Fruit fly (Drosophila melanogaster) whole organism, adult: ENCODE data around the gene Mcm5.

ENCODE experiments used
- CG11617 ChIP-seq: fragments of 200-800 bp; sonication (Bioruptor generic); optimal IDR thresholded peaks from 2 replicates; lab custom pipeline; 2017; ENCODE audit warnings: mild to moderate bottlenecking, missing biosample characterization, missing genetic modification reagents, missing genetic modification characterization
- CG12768 ChIP-seq: fragments of 200-800 bp; sonication (Bioruptor generic); optimal IDR thresholded peaks from 2 replicates; lab custom pipeline; 2017; ENCODE audit warnings: missing biosample characterization, missing genetic modification characterization, mild to moderate bottlenecking, moderate library complexity, missing genetic modification reagents
- CG14711 ChIP-seq: fragments of 200-800 bp; sonication (Bioruptor generic); optimal IDR thresholded peaks from 2 replicates; lab custom pipeline; 2018; ENCODE audit warnings: missing biosample characterization, mild to moderate bottlenecking, missing genetic modification characterization, moderate library complexity
- CG1620 ChIP-seq: fragments of 200-800 bp; sonication (Bioruptor generic); optimal IDR thresholded peaks from 2 replicates; lab custom pipeline; 2016; ENCODE audit warnings: missing biosample characterization, missing genetic modification characterization
- CG33017 ChIP-seq: fragments of 200-800 bp; sonication (Bioruptor generic); optimal IDR thresholded peaks from 2 replicates; lab custom pipeline; 2018; ENCODE audit warnings: missing biosample characterization, mild to moderate bottlenecking, missing genetic modification characterization, moderate library complexity
- CG5204 ChIP-seq: fragments of 200-800 bp; sonication (Bioruptor generic); optimal IDR thresholded peaks from 2 replicates; lab custom pipeline; 2016; ENCODE audit warnings: missing biosample characterization, missing genetic modification characterization
- CG7045 ChIP-seq: fragments of 200-800 bp; sonication (Bioruptor generic); optimal IDR thresholded peaks from 2 replicates; lab custom pipeline; 2017; ENCODE audit warnings: missing biosample characterization, mild to moderate bottlenecking, missing genetic modification characterization
- CG7101 ChIP-seq: fragments of 200-800 bp; sonication (Bioruptor generic); optimal IDR thresholded peaks from 2 replicates; lab custom pipeline; 2018; ENCODE audit warnings: missing biosample characterization, mild to moderate bottlenecking, missing genetic modification characterization, moderate library complexity
- Clk ChIP-seq: fragments of 200-800 bp; sonication (Bioruptor generic); optimal IDR thresholded peaks from 2 replicates; lab custom pipeline; 2017; ENCODE audit warnings: missing biosample characterization, missing genetic modification characterization
- Crg-1 ChIP-seq: fragments of 200-800 bp; sonication (Bioruptor generic); optimal IDR thresholded peaks from 2 replicates; lab custom pipeline; 2016; ENCODE audit warnings: missing biosample characterization, missing genetic modification characterization
- Hr96 ChIP-seq: fragments of 200-800 bp; sonication (Bioruptor generic); optimal IDR thresholded peaks from 2 replicates; lab custom pipeline; 2016; ENCODE audit warnings: missing biosample characterization, missing genetic modification characterization
- Mnt ChIP-seq: fragments of 200-800 bp; sonication (Bioruptor generic); optimal IDR thresholded peaks from 2 replicates; lab custom pipeline; 2016; ENCODE audit warnings: missing biosample characterization, mild to moderate bottlenecking, missing genetic modification characterization
- bab1 ChIP-seq: fragments of 200-800 bp; sonication (Bioruptor generic); optimal IDR thresholded peaks from 3 replicates; lab custom pipeline; 2019; ENCODE audit warnings: missing biosample characterization, mild to moderate bottlenecking, missing genetic modification characterization, moderate library complexity
- cic ChIP-seq: fragments of 200-800 bp; sonication (Bioruptor generic); optimal IDR thresholded peaks from 2 replicates; lab custom pipeline; 2017; ENCODE audit warnings: missing biosample characterization, mild to moderate bottlenecking, missing genetic modification characterization, moderate library complexity
- cnc ChIP-seq, 2 experiments: fragments of >200 bp; optimal IDR thresholded peaks; 2 replicates each; lab custom pipeline; 2017
- kay ChIP-seq: fragments of 200-800 bp; sonication (Bioruptor generic); peaks from one replicate; lab custom pipeline; 2016; ENCODE audit warnings: missing biosample characterization, missing genetic modification characterization, borderline replicate concordance
- ovo ChIP-seq: fragments of 200-800 bp; sonication (Bioruptor generic); optimal IDR thresholded peaks from 2 replicates; lab custom pipeline; 2016; ENCODE audit warnings: missing biosample characterization, missing genetic modification characterization
- pad ChIP-seq: fragments of 200-800 bp; sonication (Bioruptor generic); optimal IDR thresholded peaks from 3 replicates; lab custom pipeline; 2017; ENCODE audit warnings: missing biosample characterization, missing genetic modification characterization, mild to moderate bottlenecking, moderate library complexity, missing genetic modification reagents
- tj ChIP-seq: fragments of 200-800 bp; sonication (Bioruptor generic); optimal IDR thresholded peaks from 3 replicates; lab custom pipeline; 2017; ENCODE audit warnings: missing biosample characterization, mild to moderate bottlenecking, missing genetic modification characterization, moderate library complexity
- toe ChIP-seq: fragments of 200-800 bp; sonication (Bioruptor generic); optimal IDR thresholded peaks from 2 replicates; lab custom pipeline; 2016; ENCODE audit warnings: missing biosample characterization, missing genetic modification characterization

Gene Mcm5

DNA sequence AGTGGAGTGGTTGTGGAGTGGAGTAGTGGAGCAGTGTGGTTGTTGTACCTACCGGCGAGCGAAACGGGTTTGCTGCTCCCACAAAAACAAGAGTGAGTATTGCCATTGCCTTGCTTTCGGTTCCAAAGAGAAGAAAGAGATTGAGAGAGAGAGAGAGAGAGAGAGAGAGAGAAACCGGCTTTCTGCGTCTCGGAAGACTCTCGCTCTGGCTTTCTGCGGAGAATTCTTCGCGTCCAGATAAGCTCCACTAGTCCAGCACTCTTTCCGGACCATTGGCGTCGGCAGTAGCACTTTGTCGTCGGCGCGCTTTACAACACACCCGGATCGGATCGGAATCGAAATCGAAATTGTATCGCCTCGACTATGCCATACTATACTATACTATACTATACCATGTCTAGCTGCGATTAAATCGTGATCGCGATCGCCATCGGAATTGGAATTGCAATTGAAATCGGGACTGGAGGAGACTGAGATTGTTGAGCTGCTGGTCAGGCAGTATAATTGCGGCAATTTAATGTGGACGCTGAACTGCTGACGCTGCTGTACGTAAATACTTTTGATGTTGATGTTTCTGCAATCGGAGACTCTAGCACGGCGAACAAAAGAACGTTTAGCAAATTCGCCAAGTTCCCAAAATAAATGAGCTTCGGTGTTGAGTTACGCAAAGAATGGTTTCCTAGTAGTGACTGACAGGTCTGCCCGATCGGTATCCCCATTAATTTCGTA is 38.6 kb downstream of the Mcm5 start, which contains the start of gene Cad86C:
Cad86C (plus strand) TSS at position 284 of the 729 bp plus-strand sequence.
- TF ChIP-seq Crg-1 (GFP tag; lab: Kevin White, UChicago), result no peak
- TF ChIP-seq CG7045 (GFP tag; lab: Kevin White, UChicago), result peak; percentile 10
- TF ChIP-seq tj (GFP tag; lab: Kevin White, UChicago), result peak; percentile 94
- TF ChIP-seq bab1, result peak; percentile 51
- no peak for TF ChIP-seq CG7101 (tag; lab: Kevin White, UChicago)
- no peak for TF ChIP-seq cnc (optimal IDR thresholded peaks at IDR 0.05; lab: Kevin White, UChicago)
- TF ChIP-seq CG12768 (GFP tag; lab: Kevin White, UChicago), result no peak

DNA sequence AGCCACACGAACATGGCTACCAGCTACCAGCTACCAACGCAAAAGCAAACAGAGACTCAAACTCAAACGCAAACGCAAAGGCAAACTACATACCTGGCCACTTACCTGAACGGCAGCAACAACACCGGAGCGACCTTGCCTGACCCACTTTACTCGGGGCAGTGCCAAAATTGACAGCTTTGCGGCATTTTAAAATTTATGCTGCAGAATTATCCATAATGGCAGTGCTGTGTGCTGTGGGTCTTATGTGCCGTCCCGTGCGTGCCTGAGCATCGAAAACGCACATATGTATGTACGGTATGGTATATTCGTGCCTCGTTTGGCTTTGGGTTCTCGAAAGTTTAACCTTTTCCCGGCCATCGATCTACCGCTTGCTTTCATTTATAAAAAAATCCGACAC is 40.4 kb downstream of the Mcm5 start:
- TF ChIP-seq CG7045 (GFP tag; lab: Kevin White, UChicago) (no peak), pad (GFP tag; lab: Kevin White, UChicago) (no peak), tj (GFP tag; lab: Kevin White, UChicago) (no peak), toe (GFP tag; lab: Kevin White, UChicago) (no peak), Crg-1 (GFP tag; lab: Kevin White, UChicago) (no peak), kay (no peak), cnc (optimal IDR thresholded peaks at IDR 0.05; lab: Kevin White, UChicago) (no peak), cic (no peak), CG7101 (tag; lab: Kevin White, UChicago) (no peak), CG12768 (GFP tag; lab: Kevin White, UChicago) (no peak), ovo (no peak), CG14711 (tag; lab: Kevin White, UChicago) (no peak), CG5204 (GFP tag; lab: Kevin White, UChicago) (no peak), Clk (GFP tag; lab: Kevin White, UChicago) (no peak)

DNA sequence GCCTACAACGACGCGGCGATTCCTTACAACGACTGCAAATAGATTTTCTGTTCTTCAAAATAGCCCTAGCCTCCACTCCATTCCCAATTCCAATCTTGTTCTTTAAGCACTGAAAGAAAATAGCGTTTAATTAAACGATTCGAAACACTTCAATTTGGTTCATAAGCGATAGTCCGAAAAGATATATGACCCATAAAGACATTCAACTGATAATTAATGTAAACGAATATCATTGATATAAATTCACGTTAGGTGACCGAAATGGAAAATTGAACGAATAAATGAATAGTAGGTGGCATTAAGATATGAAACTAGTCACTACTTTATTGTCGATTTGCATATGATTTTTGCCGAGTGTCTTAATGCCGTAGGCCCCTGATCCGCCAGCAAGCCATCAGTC is 41.4 kb downstream of the Mcm5 start:
- TF ChIP-seq CG33017 (tag; lab: Kevin White, UChicago) (no peak), Mnt (no peak), CG1620 (GFP tag; lab: Kevin White, UChicago) (no peak), CG14711 (tag; lab: Kevin White, UChicago) (no peak)

DNA sequence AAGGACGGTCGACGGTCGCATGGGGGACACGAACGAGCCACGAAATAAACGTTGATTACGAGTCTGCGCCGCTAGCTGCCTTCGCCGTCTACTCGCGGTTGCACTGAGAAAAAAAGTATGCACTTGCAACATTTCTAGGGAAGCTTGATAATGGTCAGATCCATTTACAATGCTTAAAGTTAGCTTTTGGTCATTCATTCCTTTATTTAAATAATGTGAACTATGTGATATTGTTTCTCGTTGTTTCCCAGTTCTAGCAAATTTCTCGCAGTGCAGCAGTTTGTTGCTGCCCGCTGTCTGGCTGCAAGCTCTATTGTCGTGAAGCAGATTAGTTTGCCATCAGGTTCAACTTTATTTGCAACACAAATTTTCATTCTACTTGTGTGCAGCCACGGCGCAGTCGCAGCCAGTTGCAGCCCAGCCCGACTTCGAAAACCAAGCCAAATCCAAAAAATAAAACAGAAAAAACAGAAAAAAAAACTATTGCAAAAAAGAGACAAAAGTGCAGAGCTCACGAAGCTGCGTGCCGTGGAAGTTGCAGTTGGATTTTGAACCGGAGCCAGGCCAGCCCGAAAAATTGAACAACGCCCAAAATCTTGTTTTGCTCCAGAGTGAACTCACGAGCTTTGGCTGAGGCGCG is 44.3 kb downstream of the Mcm5 start:
- TF ChIP-seq CG1620 (GFP tag; lab: Kevin White, UChicago), result no peak
- TF ChIP-seq CG5204 (GFP tag; lab: Kevin White, UChicago), result no peak
- TF ChIP-seq CG11617 (GFP tag; lab: Kevin White, UChicago), result no peak
- no peak for TF ChIP-seq ovo
- TF ChIP-seq CG14711 (tag; lab: Kevin White, UChicago), result no peak
- no peak for TF ChIP-seq cic
- TF ChIP-seq cnc (optimal IDR thresholded peaks at IDR 0.05; lab: Kevin White, UChicago), result no peak

DNA sequence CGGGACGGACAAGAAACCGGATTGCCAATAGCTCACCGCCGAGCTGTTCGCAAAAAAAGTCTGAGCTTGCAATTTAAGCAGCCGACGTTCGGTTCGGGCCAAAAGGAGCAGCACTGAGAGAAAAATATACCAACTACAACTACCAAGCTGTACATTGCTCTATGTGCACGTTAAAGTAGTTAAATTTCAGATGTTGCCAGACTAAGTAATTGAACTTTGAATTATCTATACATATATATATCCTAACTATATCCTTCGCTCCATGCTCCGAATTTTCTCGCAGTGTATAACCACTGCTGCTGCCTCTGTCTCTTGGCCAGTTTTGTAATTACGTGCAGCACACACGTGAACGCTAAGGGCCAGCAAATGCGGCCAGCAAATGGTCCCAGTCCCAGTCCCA is 46.6 kb downstream of the Mcm5 start:
- TF ChIP-seq kay (no peak), CG11617 (GFP tag; lab: Kevin White, UChicago) (no peak), CG7045 (GFP tag; lab: Kevin White, UChicago) (no peak), CG33017 (tag; lab: Kevin White, UChicago) (no peak), CG1620 (GFP tag; lab: Kevin White, UChicago) (no peak), pad (GFP tag; lab: Kevin White, UChicago) (no peak), cic (no peak), CG7101 (tag; lab: Kevin White, UChicago) (no peak), Clk (GFP tag; lab: Kevin White, UChicago) (no peak), Crg-1 (GFP tag; lab: Kevin White, UChicago) (no peak), CG14711 (tag; lab: Kevin White, UChicago) (no peak), CG5204 (GFP tag; lab: Kevin White, UChicago) (no peak), toe (GFP tag; lab: Kevin White, UChicago) (no peak), cnc (optimal IDR thresholded peaks at IDR 0.05; lab: Kevin White, UChicago) (no peak), bab1 (no peak), Mnt (no peak), CG12768 (GFP tag; lab: Kevin White, UChicago) (no peak)

DNA sequence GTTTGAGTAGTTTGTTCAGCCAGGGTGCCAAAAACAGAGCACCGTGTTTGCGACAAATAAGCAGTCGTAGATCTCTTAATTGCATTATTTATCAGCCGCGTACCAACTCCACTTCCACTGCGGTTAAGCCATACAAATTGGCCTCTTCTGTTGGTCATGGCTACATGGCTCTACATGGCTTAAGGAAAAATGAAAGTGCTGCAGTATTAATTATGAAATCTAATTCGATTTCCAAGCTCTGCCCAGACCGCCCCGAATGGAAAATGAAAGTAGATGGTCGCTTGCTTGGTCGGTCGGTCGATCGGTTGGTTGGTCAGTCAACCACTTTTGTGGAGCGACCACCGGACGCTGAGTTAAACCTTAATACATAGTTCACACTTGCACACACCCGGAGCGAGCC is 48.6 kb downstream of the Mcm5 start:
- no peak for TF ChIP-seq Hr96 (GFP tag; lab: Kevin White, UChicago)
- TF ChIP-seq bab1, result no peak
